Fruit fly (Drosophila melanogaster) whole organism, embryonic: ENCODE measurements around the gene CycC.

Source experiments
- CG10543 ChIP-seq: fragments of 200-800 bp; sonication (Bioruptor generic); optimal IDR thresholded peaks from 3 replicates; lab custom pipeline; 2017; ENCODE audit warnings: missing biosample characterization, mild to moderate bottlenecking, missing genetic modification characterization, moderate library complexity
- CG13894 ChIP-seq: fragments of 200-800 bp; sonication (Bioruptor generic); optimal IDR thresholded peaks from 3 replicates; lab custom pipeline; 2018; ENCODE audit warnings: missing biosample characterization, mild to moderate bottlenecking, missing genetic modification characterization, moderate library complexity
- CG15073 ChIP-seq: fragments of 200-800 bp; sonication (Bioruptor generic); optimal IDR thresholded peaks from 2 replicates; lab custom pipeline; 2016; ENCODE audit warnings: missing biosample characterization, missing genetic modification characterization
- CG16813 ChIP-seq: fragments of 200-800 bp; sonication (Bioruptor generic); IDR thresholded peaks from 3 replicates; pipeline ENCODE4 v1.3.6; 2022; ENCODE audit warnings: missing biosample characterization, missing genetic modification characterization; ENCODE audit not compliant: partially characterized antibody
- CG17328 ChIP-seq: fragments of 200-800 bp; sonication (Bioruptor generic); IDR thresholded peaks from 2 replicates; pipeline ENCODE4 v1.3.6; 2022; ENCODE audit warnings: missing biosample characterization, missing genetic modification characterization
- CG17829 ChIP-seq: fragments of 200-800 bp; optimal IDR thresholded peaks from 2 replicates; lab custom pipeline; 2019; ENCODE audit warnings: missing biosample characterization, mild to moderate bottlenecking, missing genetic modification characterization, moderate library complexity
- CG1792 ChIP-seq: fragments of 200-800 bp; sonication (Bioruptor generic); optimal IDR thresholded peaks from 2 replicates; lab custom pipeline; 2016; ENCODE audit warnings: missing biosample characterization, missing genetic modification characterization
- CG18011 ChIP-seq: fragments of 200-800 bp; sonication (Bioruptor generic); optimal IDR thresholded peaks from 2 replicates; lab custom pipeline; 2017; ENCODE audit warnings: missing biosample characterization, missing genetic modification characterization, mild to moderate bottlenecking, moderate library complexity, missing genotype
- CG1832 ChIP-seq: fragments of 200-800 bp; sonication (Bioruptor generic); optimal IDR thresholded peaks from 2 replicates; lab custom pipeline; 2017; ENCODE audit warnings: missing biosample characterization, mild to moderate bottlenecking, missing genetic modification characterization, inconsistent platforms
- CG18476 ChIP-seq: fragments of 200-800 bp; sonication (Bioruptor generic); optimal IDR thresholded peaks from 2 replicates; lab custom pipeline; 2016; ENCODE audit warnings: missing biosample characterization, mild to moderate bottlenecking, missing genetic modification characterization
- CG33213 ChIP-seq: fragments of 200-800 bp; sonication (Bioruptor generic); optimal IDR thresholded peaks from 3 replicates; lab custom pipeline; 2016; ENCODE audit warnings: missing biosample characterization, missing genetic modification characterization
- CG34376 ChIP-seq: fragments of 200-800 bp; sonication (Bioruptor generic); optimal IDR thresholded peaks from 2 replicates; lab custom pipeline; 2018; ENCODE audit warnings: missing biosample characterization, mild to moderate bottlenecking, missing genetic modification characterization
- CG5953 ChIP-seq: fragments of 200-800 bp; sonication (Bioruptor generic); IDR thresholded peaks from 2 replicates; pipeline ENCODE4 v1.3.6; 2022; ENCODE audit warnings: missing biosample characterization, missing genetic modification characterization
- CG6175 ChIP-seq: fragments of 200-800 bp; sonication (Bioruptor generic); IDR thresholded peaks from 3 replicates; pipeline ENCODE4 v1.3.6; 2022; ENCODE audit warnings: missing biosample characterization, missing genetic modification characterization
- CG6791 ChIP-seq: fragments of 200-800 bp; sonication (Bioruptor generic); IDR thresholded peaks from 3 replicates; pipeline ENCODE4 v1.3.6; 2022; ENCODE audit warnings: missing biosample characterization, missing genetic modification characterization; ENCODE audit not compliant: partially characterized antibody
- CG8281 ChIP-seq: fragments of 200-800 bp; sonication (Bioruptor generic); optimal IDR thresholded peaks from 2 replicates; lab custom pipeline; 2018; ENCODE audit warnings: missing biosample characterization, mild to moderate bottlenecking, missing genetic modification characterization, moderate library complexity
- CG8290 ChIP-seq, 3 experiments: fragments of 200-800 bp; sonication (Bioruptor generic); optimal IDR thresholded peaks; 2 replicates each; lab custom pipeline; 2016 to 2019; ENCODE audit warnings: missing biosample characterization in 3 of 3, missing genetic modification characterization in 3 of 3, mild to moderate bottlenecking in 2 of 3, moderate library complexity in 1 of 3
- CG8478 ChIP-seq: fragments of >200 bp; optimal IDR thresholded peaks from 2 replicates; lab custom pipeline; 2018
- CG9437 ChIP-seq: fragments of 200-800 bp; sonication (Bioruptor generic); optimal IDR thresholded peaks from 2 replicates; lab custom pipeline; 2018; ENCODE audit warnings: missing biosample characterization, mild to moderate bottlenecking, missing genetic modification characterization
- CG9797 ChIP-seq: fragments of 200-800 bp; sonication (Bioruptor generic); optimal IDR thresholded peaks from 3 replicates; lab custom pipeline; 2018; ENCODE audit warnings: missing biosample characterization, mild to moderate bottlenecking, missing genetic modification characterization
- CG9876 ChIP-seq: fragments of 200-800 bp; sonication (Bioruptor generic); optimal IDR thresholded peaks from 2 replicates; lab custom pipeline; 2016; ENCODE audit warnings: missing biosample characterization, missing genetic modification characterization
- Drgx ChIP-seq: fragments of 200-800 bp; sonication (Bioruptor generic); IDR thresholded peaks from 2 replicates; pipeline ENCODE4 v1.3.6; 2022; ENCODE audit warnings: missing biosample characterization, missing genetic modification characterization
- Ets65A ChIP-seq: fragments of 200-800 bp; sonication (Bioruptor generic); peaks from one replicate; lab custom pipeline; 2016; ENCODE audit warnings: missing biosample characterization, missing genetic modification characterization
- Fer1 ChIP-seq: fragments of 200-800 bp; sonication (Bioruptor generic); optimal IDR thresholded peaks from 2 replicates; lab custom pipeline; 2017; ENCODE audit warnings: missing biosample characterization, mild to moderate bottlenecking, missing genetic modification characterization
- Gsc ChIP-seq: fragments of 200-800 bp; sonication (Bioruptor generic); IDR thresholded peaks from 2 replicates; pipeline ENCODE4 v1.3.6; 2022; ENCODE audit warnings: missing biosample characterization, missing genetic modification characterization
- HmgZ ChIP-seq: fragments of 200-800 bp; sonication (Bioruptor generic); optimal IDR thresholded peaks from 2 replicates; lab custom pipeline; 2018; ENCODE audit warnings: missing biosample characterization, mild to moderate bottlenecking, missing genetic modification characterization
- Rfx ChIP-seq: fragments of 200-800 bp; sonication (Bioruptor generic); IDR thresholded peaks from 2 replicates; pipeline ENCODE4 v1.3.6; 2022; ENCODE audit warnings: missing biosample characterization, missing genetic modification characterization
- Scr ChIP-seq: fragments of 200-800 bp; sonication (Bioruptor generic); IDR thresholded peaks from 2 replicates; pipeline ENCODE4 v1.3.6; 2022; ENCODE audit warnings: missing biosample characterization, missing genetic modification characterization; ENCODE audit not compliant: partially characterized antibody
- Sin3A ChIP-seq: fragments of >200 bp; optimal IDR thresholded peaks from 2 replicates; lab custom pipeline; 2018
- ac ChIP-seq: fragments of 200-800 bp; sonication (Bioruptor generic); optimal IDR thresholded peaks from 3 replicates; lab custom pipeline; 2017; ENCODE audit warnings: missing biosample characterization, mild to moderate bottlenecking, missing genetic modification characterization
- ash1 ChIP-seq: fragments of 200-800 bp; sonication (Bioruptor generic); optimal IDR thresholded peaks from 2 replicates; lab custom pipeline; 2018; ENCODE audit warnings: missing biosample characterization, mild to moderate bottlenecking, missing genetic modification characterization
- caup ChIP-seq: fragments of 200-800 bp; sonication (Bioruptor generic); optimal IDR thresholded peaks from 3 replicates; lab custom pipeline; 2017; ENCODE audit warnings: missing biosample characterization, mild to moderate bottlenecking, missing genetic modification characterization, moderate library complexity; ENCODE audit not compliant: severe bottlenecking
- ci ChIP-seq: fragments of 200-800 bp; sonication (Bioruptor generic); IDR thresholded peaks from 3 replicates; pipeline ENCODE4 v1.3.6; 2022; ENCODE audit warnings: missing biosample characterization, missing genetic modification characterization
- da ChIP-seq: fragments of 200-800 bp; sonication (Bioruptor generic); optimal IDR thresholded peaks from 2 replicates; lab custom pipeline; 2016; ENCODE audit warnings: missing biosample characterization, missing genetic modification characterization
- dimm ChIP-seq: fragments of 200-800 bp; sonication (Bioruptor generic); IDR thresholded peaks from 2 replicates; pipeline ENCODE4 v1.3.6; 2022; ENCODE audit warnings: missing biosample characterization, missing genetic modification characterization
- dm ChIP-seq: fragments of 200-800 bp; sonication (Bioruptor generic); optimal IDR thresholded peaks from 3 replicates; lab custom pipeline; 2016; ENCODE audit warnings: missing biosample characterization, missing genetic modification characterization
- dmrt11E ChIP-seq: fragments of 200-800 bp; sonication (Bioruptor generic); optimal IDR thresholded peaks from 3 replicates; lab custom pipeline; 2018; ENCODE audit warnings: missing biosample characterization, mild to moderate bottlenecking, missing genetic modification characterization, moderate library complexity
- dmrt99B ChIP-seq: fragments of 200-800 bp; sonication (Bioruptor generic); optimal IDR thresholded peaks from 2 replicates; lab custom pipeline; 2018; ENCODE audit warnings: missing biosample characterization, mild to moderate bottlenecking, missing genetic modification characterization, moderate library complexity
- en ChIP-seq: fragments of 200-800 bp; sonication (Bioruptor generic); optimal IDR thresholded peaks from 2 replicates; lab custom pipeline; 2016; ENCODE audit warnings: missing biosample characterization, missing genetic modification characterization
- hkb ChIP-seq, 2 experiments: fragments of 200-800 bp in 1 of 2; fragments of >200 bp in 1 of 2; sonication (Bioruptor generic) in 1 of 2; IDR thresholded peaks in 1 of 2; optimal IDR thresholded peaks in 1 of 2; 2 replicates each; pipeline versions ENCODE4 v1.3.6 to Lab custom; 2017 to 2022; ENCODE audit warnings: missing biosample characterization in 1 of 2, missing genetic modification characterization in 1 of 2
- jumu ChIP-seq: fragments of 200-800 bp; sonication (Bioruptor generic); optimal IDR thresholded peaks from 3 replicates; lab custom pipeline; 2016; ENCODE audit warnings: missing biosample characterization, missing genetic modification characterization
- kay ChIP-seq: fragments of 200-800 bp; sonication (Bioruptor generic); optimal IDR thresholded peaks from 2 replicates; lab custom pipeline; 2016; ENCODE audit warnings: missing biosample characterization, missing genetic modification characterization
- lilli ChIP-seq: fragments of 200-800 bp; sonication (Bioruptor generic); optimal IDR thresholded peaks from 3 replicates; lab custom pipeline; 2016; ENCODE audit warnings: missing biosample characterization, missing genetic modification characterization
- mam ChIP-seq: fragments of 200-800 bp; sonication (Bioruptor generic); optimal IDR thresholded peaks from 3 replicates; lab custom pipeline; 2016; ENCODE audit warnings: missing biosample characterization, missing genetic modification characterization
- pfk ChIP-seq: fragments of 200-800 bp; sonication (Bioruptor generic); optimal IDR thresholded peaks from 2 replicates; lab custom pipeline; 2018; ENCODE audit warnings: missing biosample characterization, mild to moderate bottlenecking, missing genetic modification characterization, moderate library complexity
- phol ChIP-seq: fragments of 200-800 bp; sonication (Bioruptor generic); optimal IDR thresholded peaks from 3 replicates; lab custom pipeline; 2018; ENCODE audit warnings: missing biosample characterization, mild to moderate bottlenecking, missing genetic modification characterization, moderate library complexity
- sens-2 ChIP-seq: fragments of 200-800 bp; sonication (Bioruptor generic); IDR thresholded peaks from 2 replicates; pipeline ENCODE4 v1.3.6; 2022; ENCODE audit warnings: missing biosample characterization, missing genetic modification characterization
- tio ChIP-seq: fragments of 200-800 bp; sonication (Bioruptor generic); optimal IDR thresholded peaks from 2 replicates; lab custom pipeline; 2017; ENCODE audit warnings: missing biosample characterization, missing genetic modification characterization, inconsistent platforms
- twi ChIP-seq: fragments of 200-800 bp; optimal IDR thresholded peaks from 2 replicates; lab custom pipeline; 2019; ENCODE audit warnings: missing biosample characterization, mild to moderate bottlenecking, missing genetic modification characterization, moderate library complexity
- zfh2 ChIP-seq: fragments of 200-800 bp; sonication (Bioruptor generic); optimal IDR thresholded peaks from 2 replicates; lab custom pipeline; 2016; ENCODE audit warnings: missing biosample characterization, missing genetic modification characterization

CycC gene

DNA sequence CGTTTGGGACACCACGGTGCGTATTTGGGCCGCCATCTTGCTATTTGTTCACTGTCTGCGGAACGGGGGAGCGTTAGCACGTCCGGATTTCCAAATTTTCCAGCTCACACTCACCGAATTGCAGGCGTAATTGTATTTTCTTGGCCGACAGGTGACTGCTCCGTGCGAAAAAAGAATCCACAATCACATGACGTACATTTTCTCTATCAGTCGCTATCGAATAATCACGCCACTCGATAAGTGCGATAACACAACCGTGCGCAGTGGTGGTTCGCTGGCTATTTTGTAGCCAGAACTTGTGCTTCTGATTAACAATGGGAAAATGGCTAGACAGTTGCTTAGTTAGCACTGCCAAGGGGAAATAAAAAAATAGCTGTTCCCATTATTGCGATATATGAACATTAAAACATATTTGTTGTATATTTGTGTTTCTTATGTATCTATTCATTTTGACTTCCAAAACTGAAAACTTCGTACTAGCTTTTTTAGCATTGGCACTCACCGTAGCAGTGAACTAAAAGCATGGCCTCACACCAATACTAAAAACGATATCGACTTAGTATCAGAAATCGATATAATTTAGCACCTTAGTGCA is 13.9 kb upstream of the CycC start, which contains the start of gene VhaPPA1-1 (continued):
- no peak for TF ChIP-seq ash1
- no peak for TF ChIP-seq pfk (GFP tag; lab: Kevin White, UChicago)
- TF ChIP-seq sens-2: 0 out of 2 replicates have a peak, but pooled peaks have one; percentile 28
- TF ChIP-seq dm: peak; percentile 56
- TF ChIP-seq CG33213 (GFP tag; lab: Kevin White, UChicago): peak; percentile 15
- no peak for TF ChIP-seq CG15073 (GFP tag; lab: Kevin White, UChicago)
- no peak for TF ChIP-seq CG10543 (GFP tag; lab: Kevin White, UChicago)
- TF ChIP-seq Fer1 (GFP tag; lab: Kevin White, UChicago): peak; percentile 17
- no peak for TF ChIP-seq CG18476 (GFP tag; lab: Kevin White, UChicago)
- no peak for TF ChIP-seq ac (GFP tag; lab: Kevin White, UChicago)
- TF ChIP-seq mam (GFP tag; lab: Kevin White, UChicago): peak; percentile 18
- TF ChIP-seq CG16813: peak; percentile 63; the same call in 2 of the 3 replicates
- no peak for TF ChIP-seq CG6175 (GFP tag; lab: Robert Waterston, UW)
- peak; percentile 50 for TF ChIP-seq twi (tag; lab: Kevin White, UChicago)
- TF ChIP-seq Drgx (GFP tag; lab: Robert Waterston, UW): no peak
- 0 out of 3 replicates have a peak, but pooled peaks have one; percentile 38 for TF ChIP-seq ci (GFP tag; lab: Robert Waterston, UW)
- TF ChIP-seq CG9797: peak; percentile 55
- no peak for TF ChIP-seq dimm (GFP tag; lab: Robert Waterston, UW)
- no peak for TF ChIP-seq Gsc (GFP tag; lab: Robert Waterston, UW)
- TF ChIP-seq hkb (optimal IDR thresholded peaks at IDR 0.05; lab: Kevin White, UChicago): peak; percentile 96
- TF ChIP-seq hkb (GFP tag; IDR thresholded peaks at IDR 0.05; lab: Robert Waterston, UW): no peak
- no peak for TF ChIP-seq dmrt99B (tag; lab: Kevin White, UChicago)
- peak; percentile 68 for TF ChIP-seq phol
- no peak for TF ChIP-seq CG5953 (GFP tag; lab: Robert Waterston, UW)
- TF ChIP-seq CG1832: no peak
- TF ChIP-seq kay (GFP tag; lab: Kevin White, UChicago): peak; percentile 15
- TF ChIP-seq CG34376 (GFP tag; lab: Kevin White, UChicago): peak; percentile 17
- peak; percentile 23 for TF ChIP-seq zfh2 (GFP tag; lab: Kevin White, UChicago)
- TF ChIP-seq CG8281 (tag; lab: Kevin White, UChicago): no peak
- TF ChIP-seq Scr (GFP tag; lab: Robert Waterston, UW): peak; percentile 59; the same call in 1 of the 2 replicates
- no peak for TF ChIP-seq CG9876 (GFP tag; lab: Kevin White, UChicago)
- TF ChIP-seq caup (GFP tag; lab: Kevin White, UChicago): no peak
- no peak for TF ChIP-seq tio
- peak; percentile 42 for TF ChIP-seq HmgZ (tag; lab: Kevin White, UChicago)
- TF ChIP-seq da: no peak
- no peak for TF ChIP-seq CG13894 (tag; lab: Kevin White, UChicago)
- peak; percentile 27 for TF ChIP-seq dmrt11E
- peak; percentile 48; the same call in 2 of the 3 replicates for TF ChIP-seq CG6791 (GFP tag; lab: Robert Waterston, UW)
- TF ChIP-seq Sin3A (lab: Kevin White, UChicago): peak; percentile 98
- 0 out of 2 replicates have a peak, but pooled peaks have one; percentile 4 for TF ChIP-seq Rfx
- TF ChIP-seq CG17328: no peak
- peak; percentile 17 for TF ChIP-seq CG18011 (GFP tag; lab: Kevin White, UChicago)
- TF ChIP-seq CG17829 (tag; lab: Kevin White, UChicago): peak; percentile 65
- no peak for TF ChIP-seq CG8290 (GFP tag; optimal IDR thresholded peaks at IDR 0.05; lab: Kevin White, UChicago)
- peak in 1 of 2 experiments; percentile 2 for TF ChIP-seq CG8290 (tag; optimal IDR thresholded peaks at IDR 0.05; lab: Kevin White, UChicago)
- TF ChIP-seq CG1792 (GFP tag; lab: Kevin White, UChicago): peak; percentile 8
- no peak for TF ChIP-seq en (GFP tag; lab: Kevin White, UChicago)
- TF ChIP-seq CG8478: peak; percentile 57
- peak; percentile 22 for TF ChIP-seq lilli
- TF ChIP-seq Ets65A (GFP tag; lab: Kevin White, UChicago): peak; percentile 63
- TF ChIP-seq CG9437 (GFP tag; lab: Kevin White, UChicago): no peak
- no peak for TF ChIP-seq jumu
